Worm (Caenorhabditis elegans) whole organism, L1 larva: ENCODE measurements around the gene nlp-3.

Experiments
- C16A3.4 ChIP-seq: fragments of 150-350 bp; optimal IDR thresholded peaks from 2 replicates; lab custom pipeline; 2014; ENCODE audit warnings: missing biosample characterization, missing genetic modification characterization
- C34B4.2 ChIP-seq: sonication (generic microtip); optimal IDR thresholded peaks from 2 replicates; lab custom pipeline; 2017; ENCODE audit warnings: mild to moderate bottlenecking, missing genetic modification characterization, missing compliant biosample characterization
- alr-1 ChIP-seq: fragments of 200-800 bp; sonication (Bioruptor generic); optimal IDR thresholded peaks from 2 replicates; lab custom pipeline; 2018; ENCODE audit warnings: borderline replicate concordance, mild to moderate bottlenecking, missing genetic modification characterization, missing compliant biosample characterization
- aly-2 ChIP-seq: fragments of 150-350 bp; optimal IDR thresholded peaks from 2 replicates; lab custom pipeline; 2014; ENCODE audit warnings: missing biosample characterization, missing genetic modification characterization
- blmp-1 ChIP-seq: fragments of 150-350 bp; optimal IDR thresholded peaks from 2 replicates; lab custom pipeline; 2014; ENCODE audit warnings: missing biosample characterization, missing genetic modification characterization
- ceh-8 ChIP-seq: fragments of 200-800 bp; sonication (Bioruptor generic); optimal IDR thresholded peaks from 2 replicates; lab custom pipeline; 2018; ENCODE audit warnings: mild to moderate bottlenecking, missing genetic modification characterization, moderate library complexity, missing compliant biosample characterization
- ceh-82 ChIP-seq, 3 experiments: fragments of 150-350 bp in 1 of 3; sonication (generic microtip) in 2 of 3; optimal IDR thresholded peaks; 2 replicates each; lab custom pipeline; 2014 to 2017; ENCODE audit warnings: missing biosample characterization in 3 of 3, missing genetic modification characterization in 3 of 3
- ceh-88 ChIP-seq: fragments of 200-800 bp; sonication (Bioruptor generic); IDR thresholded peaks from 2 replicates; pipeline ENCODE4 v1.3.6; 2022; ENCODE audit warnings: missing genetic modification characterization, missing compliant biosample characterization
- ceh-90 ChIP-seq: sonication (generic microtip); optimal IDR thresholded peaks from 2 replicates; lab custom pipeline; 2016; ENCODE audit warnings: missing genetic modification characterization, missing compliant biosample characterization
- ces-1 ChIP-seq: fragments of 150-350 bp; optimal IDR thresholded peaks from 2 replicates; lab custom pipeline; 2014; ENCODE audit warnings: missing biosample characterization, missing genetic modification reagents, missing genetic modification characterization
- efl-1 ChIP-seq, 4 experiments: fragments of 150-350 bp; optimal IDR thresholded peaks in 3 of 4; peaks in 1 of 4; 1 replicate in 1 of 4; 2 replicates in 3 of 4; lab custom pipeline; 2014; ENCODE audit warnings: missing biosample characterization in 2 of 4, missing genetic modification characterization in 2 of 4, missing genetic modification reagents in 2 of 4
- egl-13 ChIP-seq: sonication (generic microtip); optimal IDR thresholded peaks from 2 replicates; lab custom pipeline; 2016; ENCODE audit warnings: missing genotype, missing genetic modification reagents, missing genetic modification characterization, missing compliant biosample characterization
- egl-27 ChIP-seq, 2 experiments: fragments of 150-350 bp in 1 of 2; sonication (generic microtip); optimal IDR thresholded peaks; 3 replicates each; lab custom pipeline; 2017 to 2018; ENCODE audit warnings: missing biosample characterization in 2 of 2, missing genetic modification characterization in 2 of 2, missing genetic modification reagents in 2 of 2
- elt-2 ChIP-seq: sonication (generic microtip); optimal IDR thresholded peaks from 2 replicates; lab custom pipeline; 2016; ENCODE audit warnings: missing genetic modification characterization, mild to moderate bottlenecking, inconsistent platforms, missing compliant biosample characterization, missing genetic modification reagents
- elt-3 ChIP-seq, 6 experiments: fragments of 150-350 bp in 1 of 6; sonication (generic microtip); optimal IDR thresholded peaks; 2 replicates each; lab custom pipeline; 2017 to 2018; ENCODE audit warnings: missing biosample characterization in 6 of 6, missing genetic modification characterization in 6 of 6, inconsistent platforms in 1 of 6
- ets-5 ChIP-seq: fragments of 200-800 bp; sonication (Bioruptor generic); IDR thresholded peaks from 2 replicates; pipeline ENCODE4 v1.3.6; 2022; ENCODE audit warnings: missing genetic modification characterization, missing compliant biosample characterization
- fkh-10 ChIP-seq: sonication (generic microtip); optimal IDR thresholded peaks from 2 replicates; lab custom pipeline; 2017; ENCODE audit warnings: missing biosample characterization, missing genetic modification reagents, missing genetic modification characterization
- grh-1 ChIP-seq: fragments of 200-800 bp; sonication (Bioruptor generic); IDR thresholded peaks from 2 replicates; pipeline ENCODE4 v1.3.6; 2022; ENCODE audit warnings: missing genetic modification reagents, missing genetic modification characterization, missing compliant biosample characterization
- hlh-17 ChIP-seq: fragments of 200-800 bp; sonication (Bioruptor generic); optimal IDR thresholded peaks from 2 replicates; lab custom pipeline; 2018; ENCODE audit warnings: missing genetic modification characterization, mild to moderate bottlenecking, missing compliant biosample characterization, moderate library complexity, borderline replicate concordance
- irx-1 ChIP-seq: sonication (generic microtip); optimal IDR thresholded peaks from 2 replicates; lab custom pipeline; 2016; ENCODE audit warnings: missing genetic modification characterization, missing compliant biosample characterization
- lin-14 ChIP-seq: fragments of 200-800 bp; sonication (Bioruptor generic); optimal IDR thresholded peaks from 2 replicates; lab custom pipeline; 2018; ENCODE audit warnings: mild to moderate bottlenecking, missing genetic modification characterization, moderate library complexity, missing compliant biosample characterization
- lin-15B ChIP-seq: fragments of 150-350 bp; sonication (generic microtip); optimal IDR thresholded peaks from 3 replicates; lab custom pipeline; 2014; ENCODE audit warnings: missing biosample characterization, missing genetic modification characterization
- lin-35 ChIP-seq, 2 experiments: fragments of 150-350 bp; optimal IDR thresholded peaks; 2 replicates each; lab custom pipeline; 2014; ENCODE audit warnings: missing biosample characterization in 2 of 2, missing genetic modification characterization in 2 of 2, missing genetic modification reagents in 2 of 2
- mdl-1 ChIP-seq, 2 experiments: fragments of 150-350 bp; optimal IDR thresholded peaks; 2 replicates each; lab custom pipeline; 2014 to 2017; ENCODE audit warnings: missing biosample characterization in 2 of 2, missing genetic modification characterization in 2 of 2, inconsistent platforms in 1 of 2
- nhr-12 ChIP-seq: sonication (generic microtip); optimal IDR thresholded peaks from 2 replicates; lab custom pipeline; 2017; ENCODE audit warnings: missing biosample characterization, missing genetic modification characterization
- nhr-19 ChIP-seq: fragments of 200-800 bp; sonication (Bioruptor generic); conservative IDR thresholded peaks from 2 replicates; pipeline ENCODE4 v1.3.6; 2022; ENCODE audit warnings: missing genetic modification characterization, missing compliant biosample characterization
- nhr-20 ChIP-seq: sonication (generic microtip); optimal IDR thresholded peaks from 2 replicates; lab custom pipeline; 2016; ENCODE audit warnings: mild to moderate bottlenecking, missing genetic modification characterization, missing compliant biosample characterization
- nhr-237 ChIP-seq: fragments of 150-350 bp; optimal IDR thresholded peaks from 2 replicates; lab custom pipeline; 2014; ENCODE audit warnings: missing biosample characterization, missing genetic modification characterization
- nhr-71 ChIP-seq: sonication (generic microtip); optimal IDR thresholded peaks from 2 replicates; lab custom pipeline; 2016; ENCODE audit warnings: mild to moderate bottlenecking, missing genetic modification characterization, moderate library complexity, missing compliant biosample characterization
- nhr-77 ChIP-seq: fragments of 150-350 bp; optimal IDR thresholded peaks from 2 replicates; lab custom pipeline; 2014; ENCODE audit warnings: missing biosample characterization, missing genetic modification characterization
- nhr-84 ChIP-seq: sonication (generic microtip); optimal IDR thresholded peaks from 2 replicates; lab custom pipeline; 2017; ENCODE audit warnings: missing biosample characterization, missing genetic modification characterization
- nhr-85 ChIP-seq: sonication (generic microtip); peaks from one replicate; lab custom pipeline; 2016; ENCODE audit warnings: missing genetic modification characterization, inconsistent platforms, missing compliant biosample characterization
- nhr-90 ChIP-seq: sonication (generic microtip); optimal IDR thresholded peaks from 2 replicates; lab custom pipeline; 2016; ENCODE audit warnings: mild to moderate bottlenecking, missing genetic modification characterization, missing compliant biosample characterization; ENCODE audit not compliant: poor library complexity
- pqm-1 ChIP-seq: sonication (generic microtip); optimal IDR thresholded peaks from 3 replicates; lab custom pipeline; 2017; ENCODE audit warnings: missing biosample characterization, missing genetic modification characterization
- skn-1 ChIP-seq: fragments of 150-350 bp; optimal IDR thresholded peaks from 2 replicates; lab custom pipeline; 2014; ENCODE audit warnings: missing biosample characterization, missing genetic modification characterization
- snu-23 ChIP-seq: sonication (generic microtip); optimal IDR thresholded peaks from 2 replicates; lab custom pipeline; 2016; ENCODE audit warnings: missing genetic modification characterization, missing compliant biosample characterization
- sup-37 ChIP-seq: fragments of 200-800 bp; sonication (Bioruptor generic); optimal IDR thresholded peaks from 2 replicates; lab custom pipeline; 2018; ENCODE audit warnings: mild to moderate bottlenecking, missing genetic modification characterization, missing compliant biosample characterization
- tbx-2 ChIP-seq: sonication (generic microtip); optimal IDR thresholded peaks from 2 replicates; lab custom pipeline; 2016; ENCODE audit warnings: missing genetic modification characterization, missing compliant biosample characterization
- unc-130 ChIP-seq: fragments of 150-350 bp; optimal IDR thresholded peaks from 2 replicates; lab custom pipeline; 2017; ENCODE audit warnings: missing biosample characterization, missing genetic modification characterization, inconsistent platforms
- unc-30 ChIP-seq: sonication (generic microtip); optimal IDR thresholded peaks from 2 replicates; lab custom pipeline; 2017; ENCODE audit warnings: missing biosample characterization, missing genetic modification characterization
- unc-86 ChIP-seq: sonication (generic microtip); optimal IDR thresholded peaks from 2 replicates; lab custom pipeline; 2016; ENCODE audit warnings: missing genetic modification characterization, missing compliant biosample characterization
- vab-15 ChIP-seq: sonication (generic microtip); optimal IDR thresholded peaks from 2 replicates; lab custom pipeline; 2017; ENCODE audit warnings: missing genotype, mild to moderate bottlenecking, missing genetic modification characterization, missing compliant biosample characterization
- xbp-1 ChIP-seq: sonication (generic microtip); optimal IDR thresholded peaks from 2 replicates; lab custom pipeline; 2016; ENCODE audit warnings: missing genetic modification characterization, missing compliant biosample characterization
- ztf-11 ChIP-seq, 2 experiments: sonication (generic microtip); optimal IDR thresholded peaks; 2 replicates each; lab custom pipeline; 2016 to 2017; ENCODE audit warnings: missing genetic modification characterization in 2 of 2, missing biosample characterization in 1 of 2, missing compliant biosample characterization in 1 of 2

nlp-3 gene

DNA sequence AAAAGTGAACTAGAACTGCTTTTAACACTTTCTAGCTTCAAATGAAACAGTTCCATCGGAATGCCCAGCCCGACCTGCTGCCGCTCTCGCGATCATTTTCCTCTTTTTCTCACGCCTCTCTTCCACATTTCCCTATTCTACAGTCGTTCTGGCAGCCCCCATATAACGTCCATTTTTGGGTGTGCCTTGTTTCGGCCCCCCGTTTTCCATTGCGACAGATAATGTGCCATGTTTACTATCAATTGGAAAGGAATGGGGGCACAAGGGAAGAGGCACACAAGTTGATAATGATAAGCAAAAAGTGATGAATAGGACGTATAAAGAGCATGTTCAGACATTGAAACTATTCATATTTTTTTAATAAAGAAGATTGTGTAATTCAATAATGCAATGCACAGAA is 19.2 kb downstream of the nlp-3 start:
- TF ChIP-seq ceh-90 (tag; lab: Kevin White, UChicago) (no peak), elt-3 (tag; optimal IDR thresholded peaks at IDR 0.05; lab: Kevin White, UChicago) (peak in 1 of 6 experiments; percentile 1), lin-14 (GFP tag; lab: Kevin White, UChicago) (peak; percentile 55), nhr-85 (peak; percentile 60), aly-2 (no peak), ets-5 (GFP tag; lab: Robert Waterston, UW) (no peak), nhr-71 (tag; lab: Kevin White, UChicago) (peak; percentile 19), ceh-82 (tag; optimal IDR thresholded peaks at IDR 0.05; lab: Kevin White, UChicago) (no peak), elt-2 (tag; lab: Kevin White, UChicago) (peak; percentile 94), C16A3.4 (tag; lab: Kevin White, UChicago) (no peak), xbp-1 (tag; lab: Kevin White, UChicago) (no peak), ztf-11 (tag; optimal IDR thresholded peaks at IDR 0.05; lab: Kevin White, UChicago) (peak in 1 of 2 experiments; percentile 4), nhr-84 (tag; lab: Kevin White, UChicago) (no peak), nhr-20 (tag; lab: Kevin White, UChicago) (peak; percentile 44), snu-23 (peak; percentile 2), fkh-10 (GFP tag; lab: Kevin White, UChicago) (no peak), alr-1 (tag; lab: Kevin White, UChicago) (no peak), vab-15 (tag; lab: Kevin White, UChicago) (no peak), lin-15B (tag; lab: Kevin White, UChicago) (no peak), efl-1 (optimal IDR thresholded peaks at IDR 0.05; lab: Kevin White, UChicago) (no peak), efl-1 (GFP tag; optimal IDR thresholded peaks at IDR 0.05 in 1 of 2; lab: Kevin White, UChicago) (no peak), tbx-2 (tag; lab: Kevin White, UChicago) (no peak), lin-35 (GFP tag; optimal IDR thresholded peaks at IDR 0.05; lab: Kevin White, UChicago) (peak in 1 of 2 experiments; percentile 53), nhr-237 (no peak), skn-1 (tag; lab: Kevin White, UChicago) (no peak), nhr-90 (peak; percentile 30), egl-27 (tag; optimal IDR thresholded peaks at IDR 0.05; lab: Kevin White, UChicago) (no peak)

DNA sequence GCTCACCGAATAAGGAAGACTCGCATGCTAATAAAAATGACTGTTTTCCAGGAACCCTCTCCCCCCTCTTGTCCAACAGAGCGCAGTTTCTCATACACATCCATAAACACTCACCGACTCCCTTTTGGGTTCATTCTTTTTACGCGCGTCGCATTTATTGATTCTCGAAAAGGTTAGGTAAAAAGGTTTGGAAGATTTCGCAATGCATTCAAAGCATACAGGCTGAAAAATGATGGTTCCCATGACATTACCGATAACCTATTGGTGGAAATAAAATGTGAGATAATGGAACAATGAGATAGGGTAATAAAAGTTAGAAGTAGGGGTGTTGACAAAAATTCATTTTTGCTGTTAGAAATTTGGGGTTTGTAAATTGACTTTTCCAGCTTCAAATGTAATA is 19.8 kb downstream of the nlp-3 start:
- TF ChIP-seq lin-14 (GFP tag; lab: Kevin White, UChicago) (peak; percentile 11), nhr-237 (no peak), pqm-1 (tag; lab: Kevin White, UChicago) (no peak), irx-1 (tag; lab: Kevin White, UChicago) (no peak), C16A3.4 (tag; lab: Kevin White, UChicago) (no peak), nhr-90 (no peak)
- TF ChIP-seq, all 84 proteins: peak for 1

DNA sequence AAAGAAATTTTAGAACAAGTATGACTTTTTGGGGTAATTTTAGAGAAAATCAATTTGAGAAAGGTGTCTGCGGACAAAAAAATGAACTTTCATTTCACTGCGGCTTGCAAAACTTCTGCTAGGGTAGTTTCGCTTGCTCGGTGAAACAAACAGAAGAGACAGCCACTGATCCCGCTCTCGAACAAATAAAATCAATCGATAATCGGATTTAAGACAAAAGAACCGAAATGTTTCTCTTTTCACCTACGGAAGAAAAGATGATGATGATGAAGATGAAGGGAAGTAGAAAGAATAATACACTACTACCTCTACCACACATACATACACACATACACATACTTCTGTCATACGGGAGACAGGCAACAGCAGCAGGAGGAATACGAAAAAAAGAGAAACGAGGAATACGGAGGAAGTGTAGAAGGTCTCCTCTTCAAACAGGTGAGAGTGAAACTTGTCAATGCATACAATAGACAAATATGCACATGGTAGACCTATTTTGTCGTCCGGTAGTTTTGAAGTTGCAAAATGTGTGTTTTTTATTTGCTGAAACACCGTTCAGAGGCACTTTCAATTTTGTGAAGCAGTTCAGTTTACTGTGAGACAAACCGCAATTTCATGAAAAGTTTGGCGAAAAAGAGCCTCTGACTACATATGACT is 21.0 kb downstream of the nlp-3 start:
- TF ChIP-seq ceh-88 (GFP tag; lab: Robert Waterston, UW) (no peak), nhr-85 (peak; percentile 43), unc-30 (no peak), nhr-19 (no peak), unc-86 (tag; lab: Kevin White, UChicago) (no peak), ces-1 (GFP tag; lab: Kevin White, UChicago) (no peak), lin-35 (GFP tag; optimal IDR thresholded peaks at IDR 0.05; lab: Kevin White, UChicago) (peak in 1 of 2 experiments; percentile 35), unc-130 (tag; lab: Kevin White, UChicago) (no peak), nhr-12 (tag; lab: Kevin White, UChicago) (no peak), ceh-8 (GFP tag; lab: Kevin White, UChicago) (no peak), hlh-17 (GFP tag; lab: Kevin White, UChicago) (no peak), C34B4.2 (no peak), ceh-90 (tag; lab: Kevin White, UChicago) (no peak), blmp-1 (tag; lab: Kevin White, UChicago) (peak; percentile 81), lin-14 (GFP tag; lab: Kevin White, UChicago) (peak; percentile 18), nhr-237 (no peak), sup-37 (GFP tag; lab: Kevin White, UChicago) (no peak), fkh-10 (GFP tag; lab: Kevin White, UChicago) (no peak), nhr-77 (tag; lab: Kevin White, UChicago) (no peak), egl-13 (no peak), mdl-1 (tag; optimal IDR thresholded peaks at IDR 0.05; lab: Kevin White, UChicago) (no peak), grh-1 (no peak)
- TF ChIP-seq, all 84 proteins: peak for 4
